Worm (Caenorhabditis elegans) whole organism, L1 larva: ENCODE results near the gene inx-7.

Experiments
- ama-1 ChIP-seq: fragments of 150-350 bp; optimal IDR thresholded peaks from 2 replicates; lab custom pipeline; 2014
- ceh-8 ChIP-seq: fragments of 200-800 bp; sonication (Bioruptor generic); optimal IDR thresholded peaks from 2 replicates; lab custom pipeline; 2018; ENCODE audit warnings: mild to moderate bottlenecking, missing genetic modification characterization, moderate library complexity, missing compliant biosample characterization
- dpl-1 ChIP-seq, 3 experiments: fragments of 150-350 bp in 2 of 3; sonication (generic microtip) in 1 of 3; optimal IDR thresholded peaks; 2 replicates each; lab custom pipeline; 2014 to 2017; ENCODE audit warnings: missing biosample characterization in 3 of 3, missing genetic modification characterization in 3 of 3, missing genetic modification reagents in 3 of 3
- isw-1 ChIP-seq: fragments of 200-800 bp; sonication (Bioruptor generic); IDR thresholded peaks from 2 replicates; pipeline ENCODE4 v1.3.6; 2022; ENCODE audit warnings: missing genetic modification characterization, missing compliant biosample characterization
- jun-1 ChIP-seq: fragments of 150-350 bp; optimal IDR thresholded peaks from 2 replicates; lab custom pipeline; 2014; ENCODE audit warnings: missing biosample characterization, missing genetic modification reagents, missing genetic modification characterization
- lin-15B ChIP-seq: fragments of 150-350 bp; sonication (generic microtip); optimal IDR thresholded peaks from 3 replicates; lab custom pipeline; 2014; ENCODE audit warnings: missing biosample characterization, missing genetic modification characterization
- lin-39 ChIP-seq: fragments of 150-350 bp; optimal IDR thresholded peaks from 2 replicates; lab custom pipeline; 2014; ENCODE audit warnings: missing biosample characterization, missing genetic modification reagents, missing genetic modification characterization
- nhr-77 ChIP-seq: fragments of 150-350 bp; optimal IDR thresholded peaks from 2 replicates; lab custom pipeline; 2014; ENCODE audit warnings: missing biosample characterization, missing genetic modification characterization
- rnt-1 ChIP-seq: sonication (generic microtip); optimal IDR thresholded peaks from 2 replicates; lab custom pipeline; 2016; ENCODE audit warnings: mild to moderate bottlenecking, missing genetic modification characterization, moderate library complexity, missing compliant biosample characterization
- snu-23 ChIP-seq: sonication (generic microtip); optimal IDR thresholded peaks from 2 replicates; lab custom pipeline; 2016; ENCODE audit warnings: missing genetic modification characterization, missing compliant biosample characterization
- unc-86 ChIP-seq: sonication (generic microtip); optimal IDR thresholded peaks from 2 replicates; lab custom pipeline; 2016; ENCODE audit warnings: missing genetic modification characterization, missing compliant biosample characterization
- ztf-4 ChIP-seq: fragments of 150-350 bp; optimal IDR thresholded peaks from 2 replicates; lab custom pipeline; 2014; ENCODE audit warnings: missing biosample characterization, missing genetic modification characterization

DNA sequence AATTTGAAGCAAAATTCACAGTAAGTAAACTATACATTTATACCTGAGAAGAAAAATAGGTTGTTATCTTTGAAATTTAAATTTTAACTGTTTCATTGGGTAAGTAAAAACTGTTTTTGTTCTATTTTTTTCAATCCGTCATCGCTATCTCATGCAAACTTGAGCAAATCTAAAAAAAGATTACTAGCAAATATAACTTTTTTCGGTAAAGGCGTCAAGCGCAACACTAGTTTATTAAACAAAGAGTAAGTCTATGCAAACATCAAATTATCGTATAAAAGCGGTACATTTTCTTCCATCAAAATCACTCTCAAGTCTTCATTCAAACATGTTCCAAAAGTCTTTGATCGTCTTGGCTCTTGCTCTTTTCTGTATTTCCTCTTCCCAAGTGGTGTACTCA lies 51.2 kb downstream of the inx-7 start, which contains the start of gene nspb-6:
- TF ChIP-seq lin-39 (tag; lab: Kevin White, UChicago) = no peak
- no peak for TF ChIP-seq nhr-77
- no peak for TF ChIP-seq snu-23 (GFP tag; lab: Kevin White, UChicago)
- TF ChIP-seq dpl-1 (GFP tag; optimal IDR thresholded peaks at IDR 0.05; lab: Kevin White, UChicago) = no peak
- TF ChIP-seq ztf-4 (tag; lab: Kevin White, UChicago) = no peak
- TF ChIP-seq jun-1 = no peak
- TF ChIP-seq unc-86 (tag; lab: Kevin White, UChicago) = no peak
- TF ChIP-seq rnt-1 (tag; lab: Kevin White, UChicago) = no peak
- TF ChIP-seq lin-15B (tag; lab: Kevin White, UChicago) = no peak
- TF ChIP-seq ama-1 (lab: Kevin White, UChicago) = no peak
- TF ChIP-seq isw-1 (GFP tag; lab: Robert Waterston, UW) = no peak
- TF ChIP-seq ceh-8 (GFP tag; lab: Kevin White, UChicago) = no peak
